Worm (Caenorhabditis elegans): ENCODE results near the gene F59D6.1.

Gene F59D6.1

ce11 chrV:3039282-3039681, 5.7 kb upstream of the F59D6.1 start, which contains the start of gene chpf-2 (continued):
- TF ChIP-seq fkh-8 (tag; optimal IDR thresholded peaks at IDR 0.05) (no peak), unc-62 (GFP tag; optimal IDR thresholded peaks at IDR 0.05) (no peak), fos-1 (tag; optimal IDR thresholded peaks at IDR 0.05) (no peak), ceh-63 (GFP tag; optimal IDR thresholded peaks at IDR 0.05) (no peak), ama-1 (optimal IDR thresholded peaks at IDR 0.05) (no peak), mep-1 (tag; optimal IDR thresholded peaks at IDR 0.05) (no peak), elt-3 (tag; optimal IDR thresholded peaks at IDR 0.05) (no peak), nhr-85 (tag) (peak; percentile 17), Y116A8C.19 (tag; optimal IDR thresholded peaks at IDR 0.05; ENCODE audit: borderline replicate concordance) (no peak)

ce11 chrV:3040930-3041329, 4.0 kb upstream of the F59D6.1 start:
- TF ChIP-seq nhr-12 (tag; optimal IDR thresholded peaks at IDR 0.05) (no peak), dsc-1 (tag; optimal IDR thresholded peaks at IDR 0.05) (no peak), swsn-7 (tag; optimal IDR thresholded peaks at IDR 0.05) (no peak), snpc-4 (tag; optimal IDR thresholded peaks at IDR 0.05) (no peak), nhr-90 (tag; optimal IDR thresholded peaks at IDR 0.05; ENCODE audit: poor library complexity) (no peak), fos-1 (tag; optimal IDR thresholded peaks at IDR 0.05) (no peak), skn-1 (tag; optimal IDR thresholded peaks at IDR 0.05) (no peak), nhr-28 (tag; optimal IDR thresholded peaks at IDR 0.05) (no peak), nhr-84 (tag; optimal IDR thresholded peaks at IDR 0.05) (no peak), fkh-8 (tag; optimal IDR thresholded peaks at IDR 0.05) (no peak), egl-27 (tag; optimal IDR thresholded peaks at IDR 0.05) (no peak), tbx-2 (tag; optimal IDR thresholded peaks at IDR 0.05) (no peak), vab-15 (tag; optimal IDR thresholded peaks at IDR 0.05) (no peak), F16B12.6 (tag; optimal IDR thresholded peaks at IDR 0.05) (no peak), hpl-2 (GFP tag; optimal IDR thresholded peaks at IDR 0.05) (no peak)

- TF ChIP-seq rnt-1 (tag; optimal IDR thresholded peaks at IDR 0.05), result no peak
- TF ChIP-seq nhr-77 (tag; optimal IDR thresholded peaks at IDR 0.05), result no peak
- TF ChIP-seq vab-15 (tag; optimal IDR thresholded peaks at IDR 0.05), result no peak
- no peak for TF ChIP-seq egl-27 (tag; optimal IDR thresholded peaks at IDR 0.05)
- TF ChIP-seq fkh-10 (GFP tag; optimal IDR thresholded peaks at IDR 0.05), result no peak
- no peak for TF ChIP-seq fkh-8 (tag; optimal IDR thresholded peaks at IDR 0.05)
Measured at ce11 chrV:3046364-3046763, 1.4 kb downstream of the F59D6.1 start.

- TF ChIP-seq sptf-1 (tag; optimal IDR thresholded peaks at IDR 0.05), result no peak
- TF ChIP-seq efl-1 (optimal IDR thresholded peaks at IDR 0.05), result no peak
- peak in 1 of 2 experiments; percentile 18 for TF ChIP-seq efl-1 (GFP tag; optimal IDR thresholded peaks at IDR 0.05 in 1 of 2)
Measured at ce11 chrV:3054254-3054653, 9.3 kb downstream of the F59D6.1 start, which contains the start of gene C50H11.8. C50H11.8 (plus strand) TSS chrV:3054554.

- TF ChIP-seq nhr-12 (tag; optimal IDR thresholded peaks at IDR 0.05), result no peak
- no peak for TF ChIP-seq xbp-1 (tag; optimal IDR thresholded peaks at IDR 0.05)
- TF ChIP-seq ama-1 (optimal IDR thresholded peaks at IDR 0.05), result no peak
- no peak for TF ChIP-seq nhr-76 (tag; optimal IDR thresholded peaks at IDR 0.05)
- TF ChIP-seq snu-23 (GFP tag; optimal IDR thresholded peaks at IDR 0.05), result no peak
- no peak for TF ChIP-seq C16A3.4 (tag; optimal IDR thresholded peaks at IDR 0.05)
- TF ChIP-seq egl-27 (tag; optimal IDR thresholded peaks at IDR 0.05), result no peak
- TF ChIP-seq hpl-2 (GFP tag; optimal IDR thresholded peaks at IDR 0.05), result no peak
- no peak for TF ChIP-seq nhr-28 (tag; optimal IDR thresholded peaks at IDR 0.05)
- no peak for TF ChIP-seq mep-1 (tag; optimal IDR thresholded peaks at IDR 0.05)
- TF ChIP-seq ceh-90 (tag; optimal IDR thresholded peaks at IDR 0.05), result no peak
- no peak for TF ChIP-seq unc-98 (GFP tag; IDR thresholded peaks at IDR 0.05)
- TF ChIP-seq elt-2 (tag; optimal IDR thresholded peaks at IDR 0.05), result no peak
- no peak for TF ChIP-seq dsc-1 (tag; optimal IDR thresholded peaks at IDR 0.05)
- no peak for TF ChIP-seq Y116A8C.19 (tag; optimal IDR thresholded peaks at IDR 0.05; ENCODE audit: borderline replicate concordance)
- no peak for TF ChIP-seq grh-1 (GFP tag; IDR thresholded peaks at IDR 0.05)
- no peak for TF ChIP-seq ceh-8 (GFP tag; optimal IDR thresholded peaks at IDR 0.05)
- TF ChIP-seq lin-13 (GFP tag; optimal IDR thresholded peaks at IDR 0.05), result no peak
- TF ChIP-seq lsy-2 (tag; optimal IDR thresholded peaks at IDR 0.05), result no peak
Measured at ce11 chrV:3058996-3059395, 14.1 kb downstream of the F59D6.1 start, which contains the start of gene str-244. str-244 (minus strand) TSS chrV:3059096.
